Worm (Caenorhabditis elegans): ENCODE data around the gene art-1.

Gene art-1

ce11 chrII:6973501-6973900, 1.5 kb upstream of the art-1 start, which contains the start of gene sod-1:
sod-1 (minus strand) TSS chrII:6973887.
- TF ChIP-seq alr-1 (tag; optimal IDR thresholded peaks at IDR 0.05) (no peak), dmd-4 (tag; optimal IDR thresholded peaks at IDR 0.05) (no peak), nhr-129 (tag; optimal IDR thresholded peaks at IDR 0.05) (peak; percentile 4), nhr-11 (tag; optimal IDR thresholded peaks at IDR 0.05) (no peak), lin-11 (tag; optimal IDR thresholded peaks at IDR 0.05) (no peak)

DNA sequence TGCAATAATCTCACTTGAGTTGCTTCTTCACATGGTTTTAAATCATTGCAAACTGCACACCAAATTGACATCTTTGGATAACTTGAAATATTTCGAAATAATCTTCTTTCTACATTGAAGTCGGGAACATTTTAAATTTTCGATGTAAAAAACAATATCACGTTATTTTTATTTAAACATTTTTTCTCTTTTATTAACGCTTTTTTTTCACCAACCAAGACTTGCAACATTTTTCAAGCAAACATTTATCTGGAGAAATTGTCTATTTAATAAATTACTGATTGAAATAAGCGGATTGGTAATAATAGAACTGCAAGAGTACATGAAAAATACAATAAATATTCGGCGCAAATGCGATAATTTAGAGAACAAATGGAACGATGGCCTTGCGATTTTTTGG, 1.5 kb downstream of the art-1 start, which contains the start of gene C15F1.5:
TSS of gene C15F1.5 (minus strand) at position 101 of the 400 bp plus-strand sequence.
- no peak for TF ChIP-seq nhr-10 (tag; optimal IDR thresholded peaks at IDR 0.05)
- no peak for TF ChIP-seq nhr-11 (tag; optimal IDR thresholded peaks at IDR 0.05)
- no peak for TF ChIP-seq unc-39 (tag; optimal IDR thresholded peaks at IDR 0.05)
- TF ChIP-seq nhr-25 (tag; optimal IDR thresholded peaks at IDR 0.05): no peak
- TF ChIP-seq C34F6.9 (tag; optimal IDR thresholded peaks at IDR 0.05): no peak
- TF ChIP-seq nhr-129 (tag; optimal IDR thresholded peaks at IDR 0.05): no peak
- TF ChIP-seq elt-1 (tag; optimal IDR thresholded peaks at IDR 0.05): no peak
- no peak for TF ChIP-seq sma-3 (GFP tag; optimal IDR thresholded peaks at IDR 0.05)

- TF ChIP-seq ceh-16 (tag; optimal IDR thresholded peaks at IDR 0.05): peak; percentile 38
- peak; percentile 41 for TF ChIP-seq ztf-4 (tag; optimal IDR thresholded peaks at IDR 0.05)
- no peak for TF ChIP-seq lin-39 (tag; optimal IDR thresholded peaks at IDR 0.05)
- no peak for TF ChIP-seq aly-2 (tag; optimal IDR thresholded peaks at IDR 0.05)
- TF ChIP-seq nhr-12 (tag; optimal IDR thresholded peaks at IDR 0.05): no peak
- TF ChIP-seq unc-55 (GFP tag; optimal IDR thresholded peaks at IDR 0.05): peak; percentile 24
- TF ChIP-seq nhr-77 (tag; optimal IDR thresholded peaks at IDR 0.05): peak; percentile 44
- TF ChIP-seq nhr-21 (tag; optimal IDR thresholded peaks at IDR 0.05): peak; percentile 77
- TF ChIP-seq dmd-4 (tag; optimal IDR thresholded peaks at IDR 0.05): no peak
- TF ChIP-seq ama-1 (optimal IDR thresholded peaks at IDR 0.05): peak; percentile 95
- TF ChIP-seq Y55F3AM.14 (GFP tag; optimal IDR thresholded peaks at IDR 0.05): peak; percentile 59
- TF ChIP-seq sem-4 (tag; optimal IDR thresholded peaks at IDR 0.05): peak; percentile 59
- peak; percentile 86 for TF ChIP-seq sma-9 (GFP tag; optimal IDR thresholded peaks at IDR 0.05)
- TF ChIP-seq sma-9 (tag; optimal IDR thresholded peaks at IDR 0.05): no peak
- TF ChIP-seq fos-1 (tag; optimal IDR thresholded peaks at IDR 0.05): peak; percentile 40
- TF ChIP-seq ZK546.5 (tag; optimal IDR thresholded peaks at IDR 0.05): peak; percentile 8
- peak; percentile 60 for TF ChIP-seq lin-13 (GFP tag; optimal IDR thresholded peaks at IDR 0.05)
- TF ChIP-seq mab-5 (tag; optimal IDR thresholded peaks at IDR 0.05): peak; percentile 41
- TF ChIP-seq sma-3 (GFP tag; optimal IDR thresholded peaks at IDR 0.05): peak; percentile 86
- no peak for TF ChIP-seq nhr-237 (tag; optimal IDR thresholded peaks at IDR 0.05)
- TF ChIP-seq ceh-82 (tag; optimal IDR thresholded peaks at IDR 0.05): peak; percentile 14
- no peak for TF ChIP-seq nhr-23 (tag; optimal IDR thresholded peaks at IDR 0.05)
- no peak for TF ChIP-seq unc-62 (GFP tag; optimal IDR thresholded peaks at IDR 0.05)
- peak; percentile 70 for TF ChIP-seq nhr-129 (tag; optimal IDR thresholded peaks at IDR 0.05)
- TF ChIP-seq alr-1 (tag; optimal IDR thresholded peaks at IDR 0.05): no peak
- TF ChIP-seq nhr-25 (tag; optimal IDR thresholded peaks at IDR 0.05): peak; percentile 41
- no peak for TF ChIP-seq unc-39 (tag; optimal IDR thresholded peaks at IDR 0.05)
- TF ChIP-seq zag-1 (tag; optimal IDR thresholded peaks at IDR 0.05): peak; percentile 66
- TF ChIP-seq lsy-2 (tag; optimal IDR thresholded peaks at IDR 0.05): peak; percentile 50 to 76
- TF ChIP-seq gmeb-1 (tag; optimal IDR thresholded peaks at IDR 0.05): peak; percentile 62
- TF ChIP-seq blmp-1 (tag; optimal IDR thresholded peaks at IDR 0.05; ENCODE audit: insufficient read depth): no peak
- TF ChIP-seq crh-2 (tag; optimal IDR thresholded peaks at IDR 0.05): peak; percentile 52
- peak; percentile 67 for TF ChIP-seq C34F6.9 (tag; optimal IDR thresholded peaks at IDR 0.05)
- TF ChIP-seq nhr-6 (tag; optimal IDR thresholded peaks at IDR 0.05): peak; percentile 2
- peak; percentile 98 for TF ChIP-seq snpc-4 (tag; optimal IDR thresholded peaks at IDR 0.05)
- TF ChIP-seq F13H6.1 (tag; optimal IDR thresholded peaks at IDR 0.05): peak; percentile 70
- TF ChIP-seq mdl-1 (tag; optimal IDR thresholded peaks at IDR 0.05): peak; percentile 66 to 76
- TF ChIP-seq egl-27 (tag; optimal IDR thresholded peaks at IDR 0.05): peak; percentile 61
- TF ChIP-seq R02D3.7 (tag; optimal IDR thresholded peaks at IDR 0.05): peak; percentile 34
- no peak for TF ChIP-seq elt-1 (tag; optimal IDR thresholded peaks at IDR 0.05)
Observed at ce11 chrII:6968191-6968675, 3.8 kb downstream of the art-1 start.

Measured in whole organism, L2 larva.